Fruit fly (Drosophila melanogaster): ENCODE data around the gene Nrx-1.

Nrx-1 gene

dm6 chr3R:22528264-22529158 lies 60.2 kb downstream of the Nrx-1 start, which contains the start of gene CG5346 (continued):
- TF ChIP-seq Gsc (GFP tag; IDR thresholded peaks at IDR 0.05): no peak
- no peak for TF ChIP-seq CG30403 (GFP tag; optimal IDR thresholded peaks at IDR 0.05)
- no peak for TF ChIP-seq CG17568 (GFP tag; optimal IDR thresholded peaks at IDR 0.05)
- no peak; the same call in 1 of the 2 replicates for TF ChIP-seq chm (GFP tag; IDR thresholded peaks at IDR 0.05)
- TF ChIP-seq CG30020 (tag; optimal IDR thresholded peaks at IDR 0.05): no peak
- no peak for TF ChIP-seq Lim3 (GFP tag; IDR thresholded peaks at IDR 0.05)
- peak; percentile 92 for TF ChIP-seq amos (GFP tag; IDR thresholded peaks at IDR 0.05; ENCODE audit: partially characterized antibody)
- no peak for TF ChIP-seq ash1 (GFP tag; optimal IDR thresholded peaks at IDR 0.05)
- no peak for TF ChIP-seq CG17328 (GFP tag; IDR thresholded peaks at IDR 0.05)
- no peak for TF ChIP-seq Abd-B (GFP tag; optimal IDR thresholded peaks at IDR 0.05)
- TF ChIP-seq CG11093 (GFP tag; IDR thresholded peaks at IDR 0.05): no peak
- TF ChIP-seq ro (GFP tag; IDR thresholded peaks at IDR 0.05): no peak
- TF ChIP-seq NC2α (GFP tag; optimal IDR thresholded peaks at IDR 0.05): no peak
- no peak for TF ChIP-seq zf30C (GFP tag; optimal IDR thresholded peaks at IDR 0.05)
- TF ChIP-seq Hsf (GFP tag; optimal IDR thresholded peaks at IDR 0.05): no peak
- TF ChIP-seq Oli (tag; optimal IDR thresholded peaks at IDR 0.05): no peak
- TF ChIP-seq Pdp1 (GFP tag; optimal IDR thresholded peaks at IDR 0.05): no peak
- TF ChIP-seq vnd (GFP tag; IDR thresholded peaks at IDR 0.05; ENCODE audit: partially characterized antibody): peak; percentile 81
- peak; percentile 36; the same call in 2 of the 3 replicates for TF ChIP-seq zen2 (GFP tag; IDR thresholded peaks at IDR 0.05; ENCODE audit: partially characterized antibody)
- TF ChIP-seq NfI (GFP tag; optimal IDR thresholded peaks at IDR 0.05): no peak
- TF ChIP-seq pb (GFP tag; optimal IDR thresholded peaks at IDR 0.05): no peak
- no peak for TF ChIP-seq CG10431 (GFP tag; optimal IDR thresholded peaks at IDR 0.05)
- TF ChIP-seq CG12659 (GFP tag; optimal IDR thresholded peaks at IDR 0.05): peak; percentile 61
- TF ChIP-seq CG31388 (GFP tag; optimal IDR thresholded peaks at IDR 0.05): no peak
- no peak for TF ChIP-seq cad (GFP tag; optimal IDR thresholded peaks at IDR 0.05)
- no peak; the same call in 2 of the 3 replicates for TF ChIP-seq ci (GFP tag; IDR thresholded peaks at IDR 0.05)
- TF ChIP-seq yki (optimal IDR thresholded peaks at IDR 0.05): no peak
- TF ChIP-seq ase (GFP tag; IDR thresholded peaks at IDR 0.05): no peak
- TF ChIP-seq rib (GFP tag; IDR thresholded peaks at IDR 0.05): peak; percentile 61
- TF ChIP-seq Ptx1 (GFP tag; IDR thresholded peaks at IDR 0.05): no peak
- peak; percentile 46 for TF ChIP-seq sens (GFP tag)
- TF ChIP-seq CG16779 (GFP tag; IDR thresholded peaks at IDR 0.05): no peak
- TF ChIP-seq vfl (GFP tag; optimal IDR thresholded peaks at IDR 0.05): no peak
- TF ChIP-seq CG2199 (GFP tag; IDR thresholded peaks at IDR 0.05): peak; percentile 59; the same call in 1 of the 3 replicates
- no peak for TF ChIP-seq ranshi (GFP tag; IDR thresholded peaks at IDR 0.05)
- TF ChIP-seq croc (GFP tag; conservative IDR thresholded peaks at IDR 0.05): no peak
- TF ChIP-seq Spps (tag; optimal IDR thresholded peaks at IDR 0.05): no peak
- no peak for TF ChIP-seq ATbp (GFP tag; optimal IDR thresholded peaks at IDR 0.05)
- TF ChIP-seq CG7745 (tag; optimal IDR thresholded peaks at IDR 0.05): no peak
- no peak for TF ChIP-seq otp (GFP tag; IDR thresholded peaks at IDR 0.05)
- TF ChIP-seq CG11247 (GFP tag; IDR thresholded peaks at IDR 0.05): no peak
- no peak for TF ChIP-seq Dip2 (GFP tag; IDR thresholded peaks at IDR 0.05)
- no peak for TF ChIP-seq CG18476 (GFP tag; optimal IDR thresholded peaks at IDR 0.05)
- no peak for TF ChIP-seq phol (tag; optimal IDR thresholded peaks at IDR 0.05)
- TF ChIP-seq CG12744 (GFP tag; optimal IDR thresholded peaks at IDR 0.05): no peak
- peak; percentile 80; the same call in 1 of the 4 replicates for TF ChIP-seq chinmo (GFP tag; IDR thresholded peaks at IDR 0.05; ENCODE audit: partially characterized antibody)
- TF ChIP-seq corto (GFP tag; optimal IDR thresholded peaks at IDR 0.05): no peak
- TF ChIP-seq gt (GFP tag; IDR thresholded peaks at IDR 0.05): no peak
- peak; percentile 84 for TF ChIP-seq hb (GFP tag; IDR thresholded peaks at IDR 0.05; ENCODE audit: partially characterized antibody)
- no peak for TF ChIP-seq danr (GFP tag; IDR thresholded peaks at IDR 0.05)

All from whole organism, embryonic.